Worm (Caenorhabditis elegans) whole organism, late embryonic: ENCODE data around the gene lgc-17.

ENCODE experiments used
- ama-1 ChIP-seq: fragments of 150-350 bp; optimal IDR thresholded peaks from 2 replicates; lab custom pipeline; 2014
- unc-86 ChIP-seq: sonication (generic microtip); optimal IDR thresholded peaks from 2 replicates; lab custom pipeline; 2016; ENCODE audit warnings: missing genetic modification characterization, missing compliant biosample characterization

- TF ChIP-seq ama-1 (lab: Kevin White, UChicago) = no peak
- no peak for TF ChIP-seq unc-86
These were observed 21.2 kb downstream of the lgc-17 start, which contains the start of gene M153.3 for ce11 chrX:12142569-12142968.
